Worm (Caenorhabditis elegans) whole organism, L2 larva: ENCODE results near the gene grsp-3.

Source experiments
- ama-1 ChIP-seq: fragments of 150-350 bp; optimal IDR thresholded peaks from 2 replicates; lab custom pipeline; 2018; ENCODE audit warnings: inconsistent platforms
- elt-3 ChIP-seq: sonication (generic microtip); optimal IDR thresholded peaks from 2 replicates; lab custom pipeline; 2017; ENCODE audit warnings: missing biosample characterization, missing genetic modification characterization
- lin-11 ChIP-seq: fragments of 150-350 bp; sonication (generic microtip); optimal IDR thresholded peaks from 2 replicates; lab custom pipeline; 2014; ENCODE audit warnings: missing biosample characterization, missing genetic modification characterization, inconsistent platforms, mixed read lengths
- nhr-11 ChIP-seq: fragments of 150-350 bp; optimal IDR thresholded peaks from 2 replicates; lab custom pipeline; 2014; ENCODE audit warnings: missing biosample characterization, missing genetic modification characterization
- nhr-237 ChIP-seq: fragments of 150-350 bp; optimal IDR thresholded peaks from 2 replicates; lab custom pipeline; 2014; ENCODE audit warnings: missing biosample characterization, missing genetic modification characterization
- nhr-77 ChIP-seq: fragments of 150-350 bp; optimal IDR thresholded peaks from 2 replicates; lab custom pipeline; 2014; ENCODE audit warnings: missing biosample characterization, missing genetic modification characterization
- skn-1 ChIP-seq: sonication (generic microtip); optimal IDR thresholded peaks from 2 replicates; lab custom pipeline; 2017; ENCODE audit warnings: missing biosample characterization, missing genetic modification characterization
- snpc-4 ChIP-seq: fragments of 150-350 bp; optimal IDR thresholded peaks from 2 replicates; lab custom pipeline; 2014; ENCODE audit warnings: missing biosample characterization, missing genetic modification characterization
- unc-62 ChIP-seq: fragments of 150-350 bp; optimal IDR thresholded peaks from 2 replicates; lab custom pipeline; 2014; ENCODE audit warnings: missing biosample characterization, missing genetic modification reagents, missing genetic modification characterization

DNA sequence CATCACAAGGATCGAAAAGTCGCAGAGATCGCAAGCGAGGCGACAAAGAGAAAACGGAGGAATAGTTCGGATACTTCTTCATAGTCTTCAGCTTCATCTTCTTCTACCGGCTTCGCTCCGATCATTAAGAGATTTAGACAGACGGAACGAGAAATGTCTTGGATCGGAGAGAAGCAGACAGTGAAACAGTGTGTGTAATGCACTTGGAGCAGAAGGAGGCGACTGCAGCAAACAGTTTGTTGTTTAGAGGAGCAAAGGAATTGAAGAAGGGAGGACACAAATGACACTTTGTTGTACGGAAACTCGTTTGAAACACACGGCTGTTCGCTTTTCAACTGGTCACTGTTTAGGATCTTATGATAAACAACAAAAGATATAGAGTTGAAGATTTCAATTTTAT is 32.4 kb downstream of the grsp-3 start:
- TF ChIP-seq ama-1 (lab: Kevin White, UChicago): no peak
- TF ChIP-seq elt-3 (tag; lab: Kevin White, UChicago): no peak
- TF ChIP-seq skn-1 (tag; lab: Kevin White, UChicago): no peak
- TF ChIP-seq snpc-4 (tag; lab: Kevin White, UChicago): no peak
- TF ChIP-seq nhr-11 (tag; lab: Kevin White, UChicago): no peak
- TF ChIP-seq nhr-237: no peak
- no peak for TF ChIP-seq unc-62 (GFP tag; lab: Kevin White, UChicago)
- TF ChIP-seq lin-11 (tag; lab: Kevin White, UChicago): no peak
- no peak for TF ChIP-seq nhr-77 (tag; lab: Kevin White, UChicago)
